Worm (Caenorhabditis elegans) whole organism, L2 larva: ENCODE data around the gene fbxc-42.
"Not testable (repeated sequence)": the region's sequence is repeated elsewhere in the genome, so short reads cannot be mapped to it uniquely, and the experiment has no call there.

ENCODE experiments used
- Y55F3AM.14 ChIP-seq: fragments of 200-800 bp; sonication (Bioruptor generic); optimal IDR thresholded peaks from 2 replicates; lab custom pipeline; 2018; ENCODE audit warnings: mild to moderate bottlenecking, missing genetic modification characterization, missing compliant biosample characterization
- ZK546.5 ChIP-seq: sonication (generic microtip); optimal IDR thresholded peaks from 2 replicates; lab custom pipeline; 2017; ENCODE audit warnings: missing biosample characterization, missing genetic modification characterization
- alr-1 ChIP-seq: fragments of 150-350 bp; optimal IDR thresholded peaks from 2 replicates; lab custom pipeline; 2014; ENCODE audit warnings: missing biosample characterization, missing genetic modification characterization
- aly-2 ChIP-seq: fragments of 150-350 bp; optimal IDR thresholded peaks from 2 replicates; lab custom pipeline; 2014; ENCODE audit warnings: missing biosample characterization, missing genetic modification characterization
- ama-1 ChIP-seq: fragments of 150-350 bp; optimal IDR thresholded peaks from 2 replicates; lab custom pipeline; 2018; ENCODE audit warnings: inconsistent platforms
- blmp-1 ChIP-seq: sonication (generic microtip); optimal IDR thresholded peaks from 2 replicates; lab custom pipeline; 2017; ENCODE audit warnings: missing genetic modification characterization, mild to moderate bottlenecking, missing compliant biosample characterization, antibody characterized with exemption, moderate library complexity; ENCODE audit not compliant: insufficient read depth
- ceh-16 ChIP-seq: fragments of 150-350 bp; optimal IDR thresholded peaks from 2 replicates; lab custom pipeline; 2014; ENCODE audit warnings: missing biosample characterization, missing genetic modification characterization
- dmd-4 ChIP-seq: sonication (generic microtip); optimal IDR thresholded peaks from 2 replicates; lab custom pipeline; 2017; ENCODE audit warnings: missing biosample characterization, missing genetic modification characterization
- egl-27 ChIP-seq: sonication (generic microtip); optimal IDR thresholded peaks from 3 replicates; lab custom pipeline; 2017; ENCODE audit warnings: missing biosample characterization, missing genetic modification reagents, missing genetic modification characterization
- elt-1 ChIP-seq: fragments of 150-350 bp; optimal IDR thresholded peaks from 2 replicates; lab custom pipeline; 2014; ENCODE audit warnings: missing biosample characterization, missing genetic modification characterization
- elt-3 ChIP-seq: sonication (generic microtip); optimal IDR thresholded peaks from 2 replicates; lab custom pipeline; 2017; ENCODE audit warnings: missing biosample characterization, missing genetic modification characterization
- fos-1 ChIP-seq: fragments of 150-350 bp; optimal IDR thresholded peaks from 2 replicates; lab custom pipeline; 2014; ENCODE audit warnings: missing biosample characterization, missing genetic modification characterization
- gmeb-1 ChIP-seq: fragments of 150-350 bp; optimal IDR thresholded peaks from 2 replicates; lab custom pipeline; 2014; ENCODE audit warnings: missing biosample characterization, missing genetic modification characterization
- lin-11 ChIP-seq: fragments of 150-350 bp; sonication (generic microtip); optimal IDR thresholded peaks from 2 replicates; lab custom pipeline; 2014; ENCODE audit warnings: missing biosample characterization, missing genetic modification characterization, inconsistent platforms, mixed read lengths
- lin-39 ChIP-seq: fragments of 150-350 bp; optimal IDR thresholded peaks from 2 replicates; lab custom pipeline; 2014; ENCODE audit warnings: missing biosample characterization, missing genetic modification reagents, missing genetic modification characterization
- mab-5 ChIP-seq: fragments of 150-350 bp; optimal IDR thresholded peaks from 2 replicates; lab custom pipeline; 2014; ENCODE audit warnings: missing biosample characterization, missing genetic modification characterization
- mdl-1 ChIP-seq, 2 experiments: fragments of 150-350 bp in 1 of 2; sonication (generic microtip) in 1 of 2; optimal IDR thresholded peaks; 2 replicates each; lab custom pipeline; 2017; ENCODE audit warnings: missing biosample characterization in 2 of 2, missing genetic modification characterization in 2 of 2
- nhr-10 ChIP-seq: sonication (generic microtip); optimal IDR thresholded peaks from 2 replicates; lab custom pipeline; 2017; ENCODE audit warnings: missing biosample characterization, missing genetic modification characterization
- nhr-11 ChIP-seq: fragments of 150-350 bp; optimal IDR thresholded peaks from 2 replicates; lab custom pipeline; 2014; ENCODE audit warnings: missing biosample characterization, missing genetic modification characterization
- nhr-12 ChIP-seq: fragments of 150-350 bp; optimal IDR thresholded peaks from 2 replicates; lab custom pipeline; 2014; ENCODE audit warnings: missing biosample characterization, missing genetic modification characterization
- nhr-129 ChIP-seq: fragments of 150-350 bp; optimal IDR thresholded peaks from 2 replicates; lab custom pipeline; 2014; ENCODE audit warnings: missing biosample characterization, missing genetic modification characterization
- nhr-21 ChIP-seq: fragments of 150-350 bp; optimal IDR thresholded peaks from 2 replicates; lab custom pipeline; 2014; ENCODE audit warnings: missing biosample characterization, missing genetic modification characterization
- nhr-25 ChIP-seq: fragments of 150-350 bp; sonication (generic microtip); optimal IDR thresholded peaks from 3 replicates; lab custom pipeline; 2014; ENCODE audit warnings: missing biosample characterization, missing genetic modification characterization
- nhr-6 ChIP-seq: fragments of 150-350 bp; optimal IDR thresholded peaks from 2 replicates; lab custom pipeline; 2014; ENCODE audit warnings: missing biosample characterization, missing genetic modification characterization
- nhr-77 ChIP-seq: fragments of 150-350 bp; optimal IDR thresholded peaks from 2 replicates; lab custom pipeline; 2014; ENCODE audit warnings: missing biosample characterization, missing genetic modification characterization
- peb-1 ChIP-seq: fragments of 150-350 bp; optimal IDR thresholded peaks from 2 replicates; lab custom pipeline; 2014; ENCODE audit warnings: missing biosample characterization, missing genetic modification characterization
- sem-4 ChIP-seq: fragments of 150-350 bp; optimal IDR thresholded peaks from 2 replicates; lab custom pipeline; 2014; ENCODE audit warnings: missing biosample characterization, missing genetic modification reagents, missing genetic modification characterization
- skn-1 ChIP-seq: sonication (generic microtip); optimal IDR thresholded peaks from 2 replicates; lab custom pipeline; 2017; ENCODE audit warnings: missing biosample characterization, missing genetic modification characterization
- sma-3 ChIP-seq: sonication (generic microtip); optimal IDR thresholded peaks from 2 replicates; lab custom pipeline; 2016; ENCODE audit warnings: missing genetic modification reagents, missing genetic modification characterization, missing compliant biosample characterization
- sma-9 ChIP-seq, 2 experiments: fragments of 150-350 bp in 1 of 2; sonication (generic microtip) in 1 of 2; optimal IDR thresholded peaks; 2 replicates each; lab custom pipeline; 2014 to 2016; ENCODE audit warnings: missing genetic modification characterization in 2 of 2, mild to moderate bottlenecking in 1 of 2, missing biosample characterization in 1 of 2, missing compliant biosample characterization in 1 of 2, missing genetic modification reagents in 1 of 2, moderate library complexity in 1 of 2
- zag-1 ChIP-seq: fragments of 150-350 bp; optimal IDR thresholded peaks from 2 replicates; lab custom pipeline; 2014; ENCODE audit warnings: missing biosample characterization, missing genetic modification characterization
- ztf-1 ChIP-seq: fragments of 200-800 bp; sonication (Bioruptor generic); conservative IDR thresholded peaks from 2 replicates; pipeline ENCODE4 v1.3.6; 2022; ENCODE audit warnings: missing genetic modification characterization, missing compliant biosample characterization

Gene fbxc-42

ce11 chrII:960218-960617, 31.2 kb upstream of the fbxc-42 start, which contains the start of the genes C32B5.18 and C32B5.7:
TSS of gene C32B5.18 (plus strand) at chrII:960518.
TSS of gene C32B5.7 (plus strand) at chrII:960528.
- no peak for TF ChIP-seq nhr-10 (tag; lab: Kevin White, UChicago)
- TF ChIP-seq skn-1 (tag; lab: Kevin White, UChicago), result no peak
- TF ChIP-seq fos-1 (tag; lab: Kevin White, UChicago), result no peak
- TF ChIP-seq elt-3 (tag; lab: Kevin White, UChicago), result no peak
- TF ChIP-seq sma-9 (GFP tag; optimal IDR thresholded peaks at IDR 0.05; lab: Kevin White, UChicago), result no peak
- TF ChIP-seq sma-9 (tag; optimal IDR thresholded peaks at IDR 0.05; lab: Kevin White, UChicago), result no peak
- no peak for TF ChIP-seq mdl-1 (tag; optimal IDR thresholded peaks at IDR 0.05; lab: Kevin White, UChicago)
- no peak for TF ChIP-seq ceh-16
- no peak for TF ChIP-seq nhr-25
- TF ChIP-seq ztf-1 (GFP tag; lab: Robert Waterston, UW), result no peak
- TF ChIP-seq ama-1 (lab: Kevin White, UChicago), result no peak
- TF ChIP-seq lin-39 (tag; lab: Kevin White, UChicago), result no peak
- TF ChIP-seq nhr-6 (tag; lab: Kevin White, UChicago), result no peak
- TF ChIP-seq nhr-129 (tag; lab: Kevin White, UChicago), result no peak
- TF ChIP-seq alr-1, result no peak
- TF ChIP-seq gmeb-1, result no peak
- no peak for TF ChIP-seq elt-1 (tag; lab: Kevin White, UChicago)
- TF ChIP-seq lin-11 (tag; lab: Kevin White, UChicago), result no peak
- TF ChIP-seq Y55F3AM.14 (GFP tag; lab: Kevin White, UChicago), result no peak
- no peak for TF ChIP-seq nhr-12 (tag; lab: Kevin White, UChicago)
- no peak for TF ChIP-seq aly-2

- TF ChIP-seq peb-1, result no peak
- TF ChIP-seq, all 48 proteins: peak for 0
These were observed 29.4 kb upstream of the fbxc-42 start, which contains the start of gene C32B5.13 for ce11 chrII:961961-962360. TSS of gene C32B5.13 (minus strand) at chrII:962061.

ce11 chrII:966962-967361, 24.4 kb upstream of the fbxc-42 start, which contains the start of gene fbxc-18:
TSS of gene fbxc-18 (minus strand) at chrII:967062.
- not testable (repeated sequence) for TF ChIP-seq nhr-25; ztf-1 (GFP tag; lab: Robert Waterston, UW); mab-5

- TF ChIP-seq dmd-4; sma-3 (GFP tag; lab: Kevin White, UChicago); zag-1 (tag; lab: Kevin White, UChicago): not testable (repeated sequence)
These were observed 23.3 kb upstream of the fbxc-42 start, which contains the start of gene C32B5.6 for ce11 chrII:968106-968505. TSS of gene C32B5.6 (plus strand) at chrII:968406.

ce11 chrII:972850-973249, 18.6 kb upstream of the fbxc-42 start, which contains the start of gene C32B5.15:
TSS of gene C32B5.15 (minus strand) at chrII:972950.
- TF ChIP-seq egl-27 (no peak), elt-1 (tag; lab: Kevin White, UChicago) (no peak), ceh-16 (no peak), nhr-21 (no peak), ZK546.5 (tag; lab: Kevin White, UChicago) (no peak), nhr-11 (tag; lab: Kevin White, UChicago) (no peak), skn-1 (tag; lab: Kevin White, UChicago) (no peak), zag-1 (tag; lab: Kevin White, UChicago) (no peak), sem-4 (tag; lab: Kevin White, UChicago) (no peak), lin-11 (tag; lab: Kevin White, UChicago) (no peak), alr-1 (no peak), nhr-6 (tag; lab: Kevin White, UChicago) (no peak), aly-2 (no peak)

- TF ChIP-seq skn-1 (tag; lab: Kevin White, UChicago), result no peak
- no peak for TF ChIP-seq nhr-10 (tag; lab: Kevin White, UChicago)
- no peak for TF ChIP-seq blmp-1
- TF ChIP-seq dmd-4, result no peak
- no peak for TF ChIP-seq nhr-77 (tag; lab: Kevin White, UChicago)
- TF ChIP-seq, all 48 proteins: peak for 0
These were observed 17.4 kb upstream of the fbxc-42 start, which contains the start of gene fbxc-14 for ce11 chrII:973999-974398. TSS of gene fbxc-14 (plus strand) at chrII:974299.
